Worm (Caenorhabditis elegans): Measurements from ENCODE around the gene cox-15.

DNA sequence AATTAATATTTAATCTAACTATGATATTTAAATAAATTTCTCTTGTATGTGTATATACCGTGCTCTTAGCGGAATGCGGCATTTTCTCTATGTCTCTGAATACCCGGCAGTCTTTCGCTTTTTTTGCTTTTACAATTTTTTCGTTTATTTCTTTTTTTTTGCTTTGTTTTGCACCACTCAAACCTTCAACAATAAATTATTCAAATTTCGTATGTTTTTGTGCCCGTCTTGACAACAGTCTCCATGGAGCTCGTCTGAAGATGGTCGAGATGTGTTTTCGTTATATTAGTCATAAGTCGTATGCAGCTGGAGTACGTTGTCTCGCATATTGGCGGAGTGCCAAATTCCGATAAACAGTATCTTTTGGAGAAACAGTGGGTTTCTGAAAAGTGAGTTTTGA, 8.4 kb downstream of the cox-15 start, which contains the start of gene T06D8.2:
- no peak for TF ChIP-seq dao-5 (tag; optimal IDR thresholded peaks at IDR 0.05)
- TF ChIP-seq him-1 (tag; optimal IDR thresholded peaks at IDR 0.05) = no peak
- TF ChIP-seq W03F9.2 (tag; optimal IDR thresholded peaks at IDR 0.05) = no peak
